Fruit fly (Drosophila melanogaster) whole organism: ENCODE data around the gene CG2519.

Source experiments
- EcR ChIP-seq, 2 experiments: fragments of >200 bp; optimal IDR thresholded peaks; 2 replicates each; lab custom pipeline; 2017; ENCODE audit warnings: missing biosample characterization in 2 of 2, missing genetic modification characterization in 2 of 2, missing genetic modification reagents in 2 of 2
- pan ChIP-seq: fragments of >200 bp; optimal IDR thresholded peaks from 2 replicates; lab custom pipeline; 2017
- psq ChIP-seq: fragments of >200 bp; optimal IDR thresholded peaks from 2 replicates; lab custom pipeline; 2017
- usp ChIP-seq: fragments of >200 bp; optimal IDR thresholded peaks from 2 replicates; lab custom pipeline; 2017; ENCODE audit warnings: missing biosample characterization, missing genetic modification characterization, mixed read lengths

DNA sequence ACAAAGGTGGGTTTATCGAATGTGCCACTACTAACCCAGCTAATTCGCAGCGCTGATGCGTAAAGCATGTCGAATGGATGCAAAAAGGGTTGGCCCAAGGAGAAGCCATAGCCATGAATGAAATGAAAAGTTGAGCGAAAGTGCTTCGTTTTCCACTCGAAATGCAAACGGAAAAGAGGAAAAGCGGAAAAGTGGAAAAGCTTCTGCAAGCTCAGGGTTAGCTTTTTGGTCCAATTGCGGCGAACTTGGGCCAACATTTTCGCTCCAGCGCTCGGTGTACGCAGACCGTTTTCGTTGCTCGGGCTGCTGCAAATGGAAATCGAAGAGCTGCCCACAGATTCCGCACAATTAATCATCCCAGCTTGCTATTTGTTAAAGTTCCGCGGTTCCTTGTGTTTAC lies 22.8 kb downstream of the CG2519 start:
- no peak for TF ChIP-seq psq (lab: Kevin White, UChicago)
- TF ChIP-seq EcR (GFP tag; optimal IDR thresholded peaks at IDR 0.05; lab: Kevin White, UChicago): no peak
- no peak for TF ChIP-seq pan (lab: Kevin White, UChicago)
- no peak for TF ChIP-seq usp (GFP tag; lab: Kevin White, UChicago)
